Worm (Caenorhabditis elegans): ENCODE measurements around the gene acs-6.

Gene acs-6

ce11 chrII:7060202-7060601 lies 1.6 kb upstream of the acs-6 start:
- TF ChIP-seq ceh-16 (tag; optimal IDR thresholded peaks at IDR 0.05): no peak
- TF ChIP-seq unc-39 (tag; optimal IDR thresholded peaks at IDR 0.05): no peak
- no peak for TF ChIP-seq unc-55 (GFP tag; optimal IDR thresholded peaks at IDR 0.05)
- TF ChIP-seq F13H6.1 (tag; optimal IDR thresholded peaks at IDR 0.05): peak; percentile 55
- TF ChIP-seq ztf-1 (GFP tag; conservative IDR thresholded peaks at IDR 0.05): no peak
- TF ChIP-seq peb-1 (tag; optimal IDR thresholded peaks at IDR 0.05): no peak
- TF ChIP-seq sem-4 (tag; optimal IDR thresholded peaks at IDR 0.05): no peak
- TF ChIP-seq nhr-10 (tag; optimal IDR thresholded peaks at IDR 0.05): no peak
- no peak for TF ChIP-seq nhr-25 (tag; optimal IDR thresholded peaks at IDR 0.05)
- peak; percentile 76 for TF ChIP-seq nhr-129 (tag; optimal IDR thresholded peaks at IDR 0.05)
- no peak for TF ChIP-seq nhr-21 (tag; optimal IDR thresholded peaks at IDR 0.05)
- no peak for TF ChIP-seq mdl-1 (tag; optimal IDR thresholded peaks at IDR 0.05)
- peak; percentile 58 for TF ChIP-seq crh-2 (tag; optimal IDR thresholded peaks at IDR 0.05)
- TF ChIP-seq mbf-1 (tag; optimal IDR thresholded peaks at IDR 0.05): no peak
- TF ChIP-seq sma-3 (GFP tag; optimal IDR thresholded peaks at IDR 0.05): peak; percentile 14
- TF ChIP-seq nhr-237 (tag; optimal IDR thresholded peaks at IDR 0.05): no peak
- TF ChIP-seq nhr-23 (tag; optimal IDR thresholded peaks at IDR 0.05): no peak
- TF ChIP-seq ama-1 (optimal IDR thresholded peaks at IDR 0.05): no peak
- no peak for TF ChIP-seq ZK546.5 (tag; optimal IDR thresholded peaks at IDR 0.05)
- TF ChIP-seq lin-11 (tag; optimal IDR thresholded peaks at IDR 0.05): no peak
- TF ChIP-seq skn-1 (tag; optimal IDR thresholded peaks at IDR 0.05): peak; percentile 92
- peak; percentile 65 for TF ChIP-seq sma-9 (GFP tag; optimal IDR thresholded peaks at IDR 0.05)
- no peak for TF ChIP-seq sma-9 (tag; optimal IDR thresholded peaks at IDR 0.05)
- TF ChIP-seq elt-3 (tag; optimal IDR thresholded peaks at IDR 0.05): no peak
- no peak for TF ChIP-seq ceh-82 (tag; optimal IDR thresholded peaks at IDR 0.05)
- no peak for TF ChIP-seq nhr-6 (tag; optimal IDR thresholded peaks at IDR 0.05)
- no peak for TF ChIP-seq elt-1 (tag; optimal IDR thresholded peaks at IDR 0.05)
- peak; percentile 29 for TF ChIP-seq gmeb-1 (tag; optimal IDR thresholded peaks at IDR 0.05)
- peak in 1 of 2 experiments; percentile 7 for TF ChIP-seq lsy-2 (tag; optimal IDR thresholded peaks at IDR 0.05)
- no peak for TF ChIP-seq dmd-4 (tag; optimal IDR thresholded peaks at IDR 0.05)
- TF ChIP-seq fos-1 (tag; optimal IDR thresholded peaks at IDR 0.05): peak; percentile 83
- no peak for TF ChIP-seq nhr-11 (tag; optimal IDR thresholded peaks at IDR 0.05)
- TF ChIP-seq unc-62 (GFP tag; optimal IDR thresholded peaks at IDR 0.05): no peak
- no peak for TF ChIP-seq alr-1 (tag; optimal IDR thresholded peaks at IDR 0.05)
- no peak for TF ChIP-seq C34F6.9 (tag; optimal IDR thresholded peaks at IDR 0.05)
- no peak for TF ChIP-seq lin-39 (tag; optimal IDR thresholded peaks at IDR 0.05)
- TF ChIP-seq egl-27 (tag; optimal IDR thresholded peaks at IDR 0.05): no peak
- TF ChIP-seq Y55F3AM.14 (GFP tag; optimal IDR thresholded peaks at IDR 0.05): no peak
- TF ChIP-seq ztf-4 (tag; optimal IDR thresholded peaks at IDR 0.05): no peak

DNA sequence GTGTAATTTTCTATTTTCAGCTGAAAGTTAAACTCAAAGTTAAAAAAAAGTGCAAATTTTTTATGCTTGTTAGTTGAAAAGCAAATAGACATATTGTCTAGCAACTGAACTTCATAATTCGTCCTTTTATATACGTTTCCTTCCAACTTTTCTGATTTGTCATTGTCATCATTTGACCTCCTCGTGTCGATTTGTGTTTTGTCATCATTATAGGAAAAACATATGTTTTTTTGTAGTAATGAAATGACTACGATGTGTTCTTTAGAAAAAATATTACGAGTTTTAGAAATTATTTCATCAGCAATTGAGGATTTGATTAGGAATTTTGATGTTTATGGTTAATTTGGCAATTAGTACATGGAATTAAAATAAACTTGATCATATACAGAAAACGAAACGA lies 1.0 kb upstream of the acs-6 start:
- TF ChIP-seq ztf-1 (GFP tag; conservative IDR thresholded peaks at IDR 0.05) (no peak), skn-1 (tag; optimal IDR thresholded peaks at IDR 0.05) (peak; percentile 87)

- TF ChIP-seq ceh-16 (tag; optimal IDR thresholded peaks at IDR 0.05): no peak
- no peak for TF ChIP-seq elt-1 (tag; optimal IDR thresholded peaks at IDR 0.05)
- no peak for TF ChIP-seq ceh-82 (tag; optimal IDR thresholded peaks at IDR 0.05)
- TF ChIP-seq mdl-1 (tag; optimal IDR thresholded peaks at IDR 0.05): no peak
- no peak for TF ChIP-seq nhr-6 (tag; optimal IDR thresholded peaks at IDR 0.05)
Measured at ce11 chrII:7065391-7065790, 3.6 kb downstream of the acs-6 start, which contains the start of gene nos-2. nos-2 (plus strand) TSS chrII:7065618.

DNA sequence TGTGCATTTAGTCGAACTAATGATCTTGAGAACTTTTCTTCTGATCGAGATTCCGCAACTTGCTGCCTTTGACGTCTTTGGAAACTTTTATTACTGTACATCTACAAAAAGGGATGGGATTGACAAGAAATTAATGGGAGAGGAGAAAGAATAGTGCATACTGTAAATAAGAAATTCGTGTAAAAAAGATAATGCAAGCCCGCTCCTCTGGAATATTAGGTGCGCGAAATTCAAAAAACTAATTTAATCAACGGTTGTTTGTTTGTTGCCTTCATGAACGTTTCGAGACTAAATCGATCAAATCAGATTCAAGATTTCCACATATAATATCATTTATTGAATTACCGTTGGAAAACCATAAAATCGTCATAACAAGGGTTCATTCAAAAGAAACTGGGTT lies 8.0 kb downstream of the acs-6 start, which contains the start of gene him-14:
Gene him-14, minus strand, starts transcription at position 101 of the 400 bp plus-strand sequence.
- TF ChIP-seq lin-11 (tag; optimal IDR thresholded peaks at IDR 0.05) (no peak), elt-3 (tag; optimal IDR thresholded peaks at IDR 0.05) (no peak), crh-2 (tag; optimal IDR thresholded peaks at IDR 0.05) (no peak), sem-4 (tag; optimal IDR thresholded peaks at IDR 0.05) (no peak), ztf-4 (tag; optimal IDR thresholded peaks at IDR 0.05) (no peak), mdl-1 (tag; optimal IDR thresholded peaks at IDR 0.05) (no peak), nhr-77 (tag; optimal IDR thresholded peaks at IDR 0.05) (no peak), gmeb-1 (tag; optimal IDR thresholded peaks at IDR 0.05) (no peak), ztf-1 (GFP tag; conservative IDR thresholded peaks at IDR 0.05) (no peak), elt-1 (tag; optimal IDR thresholded peaks at IDR 0.05) (no peak), egl-27 (tag; optimal IDR thresholded peaks at IDR 0.05) (no peak), ceh-16 (tag; optimal IDR thresholded peaks at IDR 0.05) (no peak), dmd-4 (tag; optimal IDR thresholded peaks at IDR 0.05) (no peak), nhr-11 (tag; optimal IDR thresholded peaks at IDR 0.05) (no peak), blmp-1 (tag; optimal IDR thresholded peaks at IDR 0.05; ENCODE audit: insufficient read depth) (no peak), nhr-10 (tag; optimal IDR thresholded peaks at IDR 0.05) (no peak), unc-62 (GFP tag; optimal IDR thresholded peaks at IDR 0.05) (no peak)
